Worm (Caenorhabditis elegans) whole organism, mixed stage, embryonic: ENCODE measurements around the gene dsl-6.

ENCODE experiments used
- blmp-1 ChIP-seq: fragments of 150-350 bp; optimal IDR thresholded peaks from 2 replicates; lab custom pipeline; 2014; ENCODE audit warnings: missing biosample characterization, missing genetic modification characterization
- ces-1 ChIP-seq: fragments of 150-350 bp; optimal IDR thresholded peaks from 2 replicates; lab custom pipeline; 2014; ENCODE audit warnings: missing biosample characterization, missing genetic modification reagents, missing genetic modification characterization
- drap-1 ChIP-seq: fragments of 200-800 bp; sonication (Bioruptor generic); optimal IDR thresholded peaks from 3 replicates; lab custom pipeline; 2018; ENCODE audit warnings: mild to moderate bottlenecking, missing genetic modification characterization, missing compliant biosample characterization
- elt-1 ChIP-seq: sonication (generic microtip); optimal IDR thresholded peaks from 2 replicates; lab custom pipeline; 2017; ENCODE audit warnings: missing genetic modification characterization, mild to moderate bottlenecking, missing compliant biosample characterization, antibody characterized with exemption, moderate library complexity, borderline replicate concordance; ENCODE audit not compliant: insufficient read depth
- elt-3 ChIP-seq: fragments of 150-350 bp; optimal IDR thresholded peaks from 2 replicates; lab custom pipeline; 2014; ENCODE audit warnings: missing biosample characterization, missing genetic modification characterization
- ham-2 ChIP-seq: fragments of 200-800 bp; sonication (Bioruptor generic); optimal IDR thresholded peaks from 2 replicates; lab custom pipeline; 2018; ENCODE audit warnings: mild to moderate bottlenecking, missing genetic modification characterization, missing compliant biosample characterization
- lsy-2 ChIP-seq: fragments of 150-350 bp; optimal IDR thresholded peaks from 2 replicates; lab custom pipeline; 2014; ENCODE audit warnings: missing biosample characterization, missing genetic modification characterization
- mep-1 ChIP-seq: fragments of 150-350 bp; optimal IDR thresholded peaks from 2 replicates; lab custom pipeline; 2017; ENCODE audit warnings: missing biosample characterization, missing genetic modification reagents, missing genetic modification characterization, inconsistent platforms
- nhr-12 ChIP-seq: fragments of 150-350 bp; optimal IDR thresholded peaks from 2 replicates; lab custom pipeline; 2014; ENCODE audit warnings: missing biosample characterization, missing genetic modification characterization
- nhr-28 ChIP-seq: fragments of 150-350 bp; optimal IDR thresholded peaks from 2 replicates; lab custom pipeline; 2014; ENCODE audit warnings: missing biosample characterization, missing genetic modification characterization
- snpc-4 ChIP-seq: fragments of 150-350 bp; optimal IDR thresholded peaks from 2 replicates; lab custom pipeline; 2014; ENCODE audit warnings: missing biosample characterization, missing genetic modification characterization
- unc-120 ChIP-seq: sonication (generic microtip); optimal IDR thresholded peaks from 2 replicates; lab custom pipeline; 2017; ENCODE audit warnings: missing genetic modification characterization, missing compliant biosample characterization; ENCODE audit not compliant: poor library complexity, severe bottlenecking
- unc-39 ChIP-seq: fragments of 150-350 bp; optimal IDR thresholded peaks from 2 replicates; lab custom pipeline; 2014; ENCODE audit warnings: missing biosample characterization, missing genetic modification characterization
- unc-62 ChIP-seq: fragments of 150-350 bp; optimal IDR thresholded peaks from 2 replicates; lab custom pipeline; 2014; ENCODE audit warnings: missing biosample characterization, missing genetic modification reagents, missing genetic modification characterization

- no peak for TF ChIP-seq blmp-1 (tag; lab: Kevin White, UChicago)
- no peak for TF ChIP-seq unc-39 (tag; lab: Kevin White, UChicago)
- TF ChIP-seq snpc-4 = no peak
- no peak for TF ChIP-seq elt-1
- no peak for TF ChIP-seq ham-2
- TF ChIP-seq lsy-2 (tag; lab: Kevin White, UChicago) = no peak
- TF ChIP-seq unc-120 = no peak
- TF ChIP-seq nhr-28 (tag; lab: Kevin White, UChicago) = no peak
- TF ChIP-seq ces-1 (GFP tag; lab: Kevin White, UChicago) = peak; percentile 46
- no peak for TF ChIP-seq drap-1 (GFP tag; lab: Kevin White, UChicago)
- TF ChIP-seq mep-1 (tag; lab: Kevin White, UChicago) = no peak
- TF ChIP-seq nhr-12 (tag; lab: Kevin White, UChicago) = no peak
- no peak for TF ChIP-seq elt-3 (tag; lab: Kevin White, UChicago)
- TF ChIP-seq unc-62 (GFP tag; lab: Kevin White, UChicago) = no peak
These were observed 37.6 kb upstream of the dsl-6 start for ce11 chrIV:11435761-11436160.
